Fruit fly (Drosophila melanogaster): ENCODE results near the gene CG31998.
A peak's percentile ranks its signal among the peaks of the same experiment; 100 is the strongest.

Gene CG31998

dm6 chr4:180780-181179 lies 25.0 kb downstream of the CG31998 start (continued):
- TF ChIP-seq CG1602 (GFP tag; optimal IDR thresholded peaks at IDR 0.05) (no peak), Six4 (GFP tag; optimal IDR thresholded peaks at IDR 0.05) (no peak), hb (GFP tag; IDR thresholded peaks at IDR 0.05; ENCODE audit: partially characterized antibody) (no peak), kay (GFP tag; optimal IDR thresholded peaks at IDR 0.05) (peak; percentile 7), gem (tag; optimal IDR thresholded peaks at IDR 0.05) (peak; percentile 5), CG10979 (tag; optimal IDR thresholded peaks at IDR 0.05) (no peak), cg (GFP tag; optimal IDR thresholded peaks at IDR 0.05) (peak; percentile 1), Antp (GFP tag; optimal IDR thresholded peaks at IDR 0.05) (no peak), CG17802 (tag; optimal IDR thresholded peaks at IDR 0.05) (peak; percentile 92), CG2120 (GFP tag; optimal IDR thresholded peaks at IDR 0.05) (peak; percentile 3), Chrac-16 (GFP tag; optimal IDR thresholded peaks at IDR 0.05) (no peak), eve (GFP tag; optimal IDR thresholded peaks at IDR 0.05) (peak in 1 of 2 experiments; percentile 21), CG16815 (GFP tag; optimal IDR thresholded peaks at IDR 0.05) (no peak), ci (GFP tag; IDR thresholded peaks at IDR 0.05) (no peak), Ets65A (GFP tag) (peak; percentile 93), CG10462 (GFP tag; optimal IDR thresholded peaks at IDR 0.05) (no peak), Mes4 (GFP tag; optimal IDR thresholded peaks at IDR 0.05) (peak; percentile 18), CG15696 (tag; optimal IDR thresholded peaks at IDR 0.05) (no peak), Dfd (GFP tag; optimal IDR thresholded peaks at IDR 0.05) (no peak), BEAF-32 (GFP tag; optimal IDR thresholded peaks at IDR 0.05) (peak; percentile 32), Lim3 (GFP tag; IDR thresholded peaks at IDR 0.05) (no peak), CG12071 (GFP tag; optimal IDR thresholded peaks at IDR 0.05) (no peak), phol (tag; optimal IDR thresholded peaks at IDR 0.05) (peak; percentile 25), sima (GFP tag; optimal IDR thresholded peaks at IDR 0.05) (no peak), CG7357 (GFP tag; IDR thresholded peaks at IDR 0.05) (peak; percentile 90), CG3163 (GFP tag; optimal IDR thresholded peaks at IDR 0.05) (no peak), CG17385 (GFP tag; optimal IDR thresholded peaks at IDR 0.05) (no peak), sens (GFP tag) (peak; percentile 85), pfk (GFP tag; optimal IDR thresholded peaks at IDR 0.05) (peak; percentile 47), CG13296 (GFP tag; optimal IDR thresholded peaks at IDR 0.05) (peak; percentile 0), schlank (tag; optimal IDR thresholded peaks at IDR 0.05) (no peak), sim (GFP tag; IDR thresholded peaks at IDR 0.05) (no peak), CG6175 (GFP tag; IDR thresholded peaks at IDR 0.05) (no peak), Doc3 (GFP tag; IDR thresholded peaks at IDR 0.05; ENCODE audit: partially characterized antibody) (no peak), Eip74EF (GFP tag; optimal IDR thresholded peaks at IDR 0.05) (peak in 1 of 2 experiments; percentile 16), CG43689 (GFP tag; IDR thresholded peaks at IDR 0.05) (no peak), seq (GFP tag; IDR thresholded peaks at IDR 0.05) (0 out of 2 replicates have a peak, but pooled peaks have one; percentile 8)

- TF ChIP-seq grn (GFP tag; optimal IDR thresholded peaks at IDR 0.05) (no peak), D19A (tag; optimal IDR thresholded peaks at IDR 0.05) (peak; percentile 14), sens (GFP tag) (peak; percentile 20), CG17802 (tag; optimal IDR thresholded peaks at IDR 0.05) (peak; percentile 86), CG7357 (GFP tag; IDR thresholded peaks at IDR 0.05) (peak; percentile 9; the same call in 1 of the 3 replicates), lab (GFP tag; optimal IDR thresholded peaks at IDR 0.05) (no peak), CG30020 (tag; optimal IDR thresholded peaks at IDR 0.05) (peak; percentile 84)
These were observed 25.9 kb downstream of the CG31998 start for dm6 chr4:179920-180261.
